Worm (Caenorhabditis elegans) whole organism, L4 larva: ENCODE results near the gene M142.5.
A peak's percentile ranks its signal among the peaks of the same experiment; 100 is the strongest.

Experiments used
- F44E2.7 ChIP-seq: fragments of 200-800 bp; sonication (Bioruptor generic); IDR thresholded peaks from 2 replicates; pipeline ENCODE4 v2.1.2; 2022; ENCODE audit warnings: missing genetic modification characterization, missing compliant biosample characterization
- T20F7.1 ChIP-seq: fragments of 200-800 bp; sonication (Bioruptor generic); optimal IDR thresholded peaks from 2 replicates; lab custom pipeline; 2018; ENCODE audit warnings: mild to moderate bottlenecking, missing genetic modification characterization, missing compliant biosample characterization
- Y5F2A.4 ChIP-seq: fragments of 200-800 bp; sonication (Bioruptor generic); optimal IDR thresholded peaks from 2 replicates; lab custom pipeline; 2018; ENCODE audit warnings: mild to moderate bottlenecking, missing genetic modification characterization, missing compliant biosample characterization
- ZK337.2 ChIP-seq: fragments of 200-800 bp; sonication (Bioruptor generic); IDR thresholded peaks from 2 replicates; pipeline ENCODE4 v1.3.6; 2022; ENCODE audit warnings: missing genetic modification reagents, missing genetic modification characterization, missing compliant biosample characterization
- ZK546.5 ChIP-seq, 2 experiments: sonication (generic microtip); optimal IDR thresholded peaks; 2 replicates each; lab custom pipeline; 2017; ENCODE audit warnings: missing biosample characterization in 2 of 2, missing genetic modification characterization in 2 of 2
- aha-1 ChIP-seq: fragments of 150-350 bp; peaks from one replicate; lab custom pipeline; 2014; ENCODE audit warnings: missing biosample characterization, missing genetic modification characterization
- attf-4 ChIP-seq: sonication (generic microtip); optimal IDR thresholded peaks from 3 replicates; lab custom pipeline; 2017; ENCODE audit warnings: missing biosample characterization, missing genetic modification characterization
- ceh-20 ChIP-seq: fragments of 200-800 bp; sonication (Bioruptor generic); IDR thresholded peaks from 2 replicates; pipeline ENCODE4 v1.3.6; 2022; ENCODE audit warnings: missing genetic modification reagents, missing genetic modification characterization, missing compliant biosample characterization
- ceh-62 ChIP-seq: sonication (generic microtip); optimal IDR thresholded peaks from 2 replicates; lab custom pipeline; 2017; ENCODE audit warnings: missing biosample characterization, missing genetic modification characterization
- ceh-82 ChIP-seq: sonication (generic microtip); optimal IDR thresholded peaks from 2 replicates; lab custom pipeline; 2017; ENCODE audit warnings: missing biosample characterization, missing genetic modification characterization
- cey-2 ChIP-seq: sonication (generic microtip); optimal IDR thresholded peaks from 3 replicates; lab custom pipeline; 2017; ENCODE audit warnings: missing genetic modification characterization, mild to moderate bottlenecking, missing compliant biosample characterization, antibody characterized with exemption, borderline replicate concordance; ENCODE audit not compliant: insufficient read depth
- ctbp-1 ChIP-seq: fragments of 200-800 bp; sonication (Bioruptor generic); IDR thresholded peaks from 2 replicates; pipeline ENCODE4 v1.3.6; 2022; ENCODE audit warnings: missing genetic modification reagents, missing genetic modification characterization, missing compliant biosample characterization
- daf-12 ChIP-seq: fragments of 150-350 bp; optimal IDR thresholded peaks from 2 replicates; lab custom pipeline; 2014; ENCODE audit warnings: missing biosample characterization, missing genetic modification reagents, missing genetic modification characterization
- daf-19 ChIP-seq: fragments of 200-800 bp; sonication (Bioruptor generic); conservative IDR thresholded peaks from 2 replicates; pipeline ENCODE4 v1.3.6; 2022; ENCODE audit warnings: missing genetic modification characterization, missing compliant biosample characterization
- daf-8 ChIP-seq: fragments of 200-800 bp; sonication (Bioruptor generic); IDR thresholded peaks from 2 replicates; pipeline ENCODE4 v1.3.6; 2022; ENCODE audit warnings: missing genetic modification characterization, missing compliant biosample characterization
- dmd-6 ChIP-seq: fragments of 200-800 bp; sonication (Bioruptor generic); IDR thresholded peaks from 2 replicates; pipeline ENCODE4 v1.3.6; 2022; ENCODE audit warnings: missing genetic modification reagents, missing genetic modification characterization, missing compliant biosample characterization
- dmd-8 ChIP-seq: fragments of 200-800 bp; sonication (Bioruptor generic); IDR thresholded peaks from 2 replicates; pipeline ENCODE4 v1.3.6; 2022; ENCODE audit warnings: missing genetic modification characterization, missing compliant biosample characterization
- dmd-9 ChIP-seq: fragments of 200-800 bp; sonication (Bioruptor generic); IDR thresholded peaks from 2 replicates; pipeline ENCODE4 v1.3.6; 2022; ENCODE audit warnings: missing genetic modification reagents, missing genetic modification characterization, missing compliant biosample characterization
- dpl-1 ChIP-seq: fragments of 150-350 bp; optimal IDR thresholded peaks from 2 replicates; lab custom pipeline; 2014; ENCODE audit warnings: missing biosample characterization, missing genetic modification reagents, missing genetic modification characterization
- dve-1 ChIP-seq: sonication (generic microtip); optimal IDR thresholded peaks from 2 replicates; lab custom pipeline; 2017; ENCODE audit warnings: antibody characterized with exemption, mild to moderate bottlenecking, missing genetic modification characterization, missing compliant biosample characterization; ENCODE audit not compliant: insufficient read depth
- fkh-10 ChIP-seq: fragments of 150-350 bp; optimal IDR thresholded peaks from 2 replicates; lab custom pipeline; 2014; ENCODE audit warnings: missing biosample characterization, missing genetic modification reagents, missing genetic modification characterization
- hmg-1.1 ChIP-seq: fragments of 200-800 bp; sonication (Bioruptor generic); IDR thresholded peaks from 2 replicates; pipeline ENCODE4 v1.3.6; 2022; ENCODE audit warnings: missing genetic modification reagents, missing genetic modification characterization, missing compliant biosample characterization
- lin-13 ChIP-seq: fragments of 150-350 bp; optimal IDR thresholded peaks from 2 replicates; lab custom pipeline; 2014; ENCODE audit warnings: missing biosample characterization, missing genetic modification reagents, missing genetic modification characterization
- lir-3 ChIP-seq: sonication (generic microtip); optimal IDR thresholded peaks from 2 replicates; lab custom pipeline; 2016; ENCODE audit warnings: mild to moderate bottlenecking, missing genetic modification characterization, missing compliant biosample characterization
- lsy-2 ChIP-seq, 2 experiments: fragments of 150-350 bp in 1 of 2; sonication (generic microtip) in 1 of 2; optimal IDR thresholded peaks; 2 replicates each; lab custom pipeline; 2014 to 2017; ENCODE audit warnings: missing biosample characterization in 2 of 2, missing genetic modification characterization in 2 of 2
- madf-5 ChIP-seq, 2 experiments: fragments of 200-800 bp; sonication (Bioruptor generic); IDR thresholded peaks; 2 replicates each; pipeline ENCODE4 v1.3.6; 2022; ENCODE audit warnings: missing compliant biosample characterization in 2 of 2, missing genetic modification characterization in 2 of 2
- madf-9 ChIP-seq: fragments of 200-800 bp; sonication (Bioruptor generic); conservative IDR thresholded peaks from 2 replicates; pipeline ENCODE4 v1.3.6; 2022; ENCODE audit warnings: missing genetic modification reagents, missing genetic modification characterization, missing compliant biosample characterization
- mdt-29 ChIP-seq: fragments of 200-800 bp; sonication (Bioruptor generic); IDR thresholded peaks from 2 replicates; pipeline ENCODE4 v1.3.6; 2022; ENCODE audit warnings: missing genetic modification reagents, missing genetic modification characterization, missing compliant biosample characterization
- mep-1 ChIP-seq: fragments of 150-350 bp; sonication (generic microtip); optimal IDR thresholded peaks from 3 replicates; lab custom pipeline; 2014; ENCODE audit warnings: missing biosample characterization, missing genetic modification characterization
- nhr-25 ChIP-seq: sonication (generic microtip); optimal IDR thresholded peaks from 2 replicates; lab custom pipeline; 2017; ENCODE audit warnings: missing genetic modification characterization, mild to moderate bottlenecking, missing compliant biosample characterization, antibody characterized with exemption, moderate library complexity, borderline replicate concordance; ENCODE audit not compliant: insufficient read depth
- nhr-76 ChIP-seq: fragments of 150-350 bp; optimal IDR thresholded peaks from 2 replicates; lab custom pipeline; 2014; ENCODE audit warnings: missing biosample characterization, missing genetic modification characterization
- saeg-2 ChIP-seq: fragments of 200-800 bp; sonication (Bioruptor generic); IDR thresholded peaks from 2 replicates; pipeline ENCODE4 v1.3.6; 2022; ENCODE audit warnings: missing genetic modification reagents, missing genetic modification characterization, missing compliant biosample characterization
- sdz-12 ChIP-seq: fragments of 200-800 bp; sonication (Bioruptor generic); optimal IDR thresholded peaks from 2 replicates; lab custom pipeline; 2018; ENCODE audit warnings: mild to moderate bottlenecking, missing genetic modification characterization, missing compliant biosample characterization
- set-16 ChIP-seq: fragments of 200-800 bp; sonication (Bioruptor generic); IDR thresholded peaks from 2 replicates; pipeline ENCODE4 v1.3.6; 2022; ENCODE audit warnings: missing genetic modification reagents, missing genetic modification characterization, missing compliant biosample characterization
- spr-3 ChIP-seq: fragments of 200-800 bp; sonication (Bioruptor generic); optimal IDR thresholded peaks from 2 replicates; lab custom pipeline; 2018; ENCODE audit warnings: mild to moderate bottlenecking, missing genetic modification characterization, missing compliant biosample characterization
- unc-39 ChIP-seq: sonication (generic microtip); optimal IDR thresholded peaks from 2 replicates; lab custom pipeline; 2017; ENCODE audit warnings: missing biosample characterization, missing genetic modification characterization
- unc-62 ChIP-seq, 3 experiments: fragments of 150-350 bp in 1 of 3; sonication (generic microtip); optimal IDR thresholded peaks in 2 of 3; peaks in 1 of 3; 1 replicate in 1 of 3; 2 replicates in 2 of 3; lab custom pipeline; 2014 to 2017; ENCODE audit warnings: missing biosample characterization in 3 of 3, missing genetic modification characterization in 3 of 3, missing genetic modification reagents in 3 of 3, missing genotype in 1 of 3
- zfp-3 ChIP-seq: fragments of 200-800 bp; sonication (Bioruptor generic); conservative IDR thresholded peaks from 2 replicates; pipeline ENCODE4 v1.3.6; 2022; ENCODE audit warnings: missing genetic modification reagents, missing genetic modification characterization, missing compliant biosample characterization

M142.5 gene

ce11 chrIII:10908543-10908942 lies 22.5 kb upstream of the M142.5 start:
- peak; percentile 55 for TF ChIP-seq mep-1 (tag; lab: Kevin White, UChicago)
- TF ChIP-seq dve-1 (tag; lab: Kevin White, UChicago) = no peak
- no peak for TF ChIP-seq ceh-62 (tag; lab: Kevin White, UChicago)
- TF ChIP-seq mdt-29 (GFP tag; lab: Robert Waterston, UW) = no peak
- TF ChIP-seq dpl-1 = no peak
- TF ChIP-seq, all 104 proteins: peak for 1

DNA sequence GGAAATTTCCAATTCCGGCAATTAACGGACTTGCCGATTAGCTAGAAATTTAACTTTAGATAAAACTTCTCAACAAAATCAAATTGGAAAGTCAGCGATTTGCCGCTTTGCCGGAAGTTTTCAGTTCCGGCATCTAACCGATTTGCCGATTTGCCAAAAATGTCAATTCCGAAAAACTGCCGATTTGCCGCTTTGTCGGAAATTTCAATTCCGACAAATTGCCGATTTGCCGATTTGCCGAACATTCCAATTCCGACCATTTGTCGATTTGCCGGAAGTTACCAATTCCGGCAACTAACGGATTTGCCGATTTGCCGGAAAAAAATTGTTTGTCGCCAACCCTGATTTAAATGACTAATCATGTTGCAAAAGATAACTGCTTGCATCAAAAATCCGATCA lies 21.8 kb upstream of the M142.5 start:
- no peak for TF ChIP-seq lin-13 (GFP tag; lab: Kevin White, UChicago)
- TF ChIP-seq aha-1 = peak; percentile 78

- TF ChIP-seq aha-1 (peak; percentile 21), nhr-25 (tag; lab: Kevin White, UChicago) (no peak)
Measured at ce11 chrIII:10911160-10911559, 19.8 kb upstream of the M142.5 start, which contains the start of gene cut-6. TSS of gene cut-6 (plus strand) at chrIII:10911460.

- no peak for TF ChIP-seq F44E2.7 (GFP tag; lab: Robert Waterston, UW)
- peak; percentile 93 for TF ChIP-seq aha-1
- no peak for TF ChIP-seq sdz-12
- no peak for TF ChIP-seq dmd-8 (GFP tag; lab: Robert Waterston, UW)
- no peak for TF ChIP-seq ceh-62 (tag; lab: Kevin White, UChicago)
Measured at ce11 chrIII:10914971-10915370, 16.0 kb upstream of the M142.5 start.

ce11 chrIII:10920044-10920443 lies 11.0 kb upstream of the M142.5 start, which contains the start of gene vab-7:
TSS of gene vab-7 (plus strand) at chrIII:10920344.
- TF ChIP-seq dmd-6 (GFP tag; lab: Robert Waterston, UW) (no peak), cey-2 (tag; lab: Kevin White, UChicago) (no peak), lin-13 (GFP tag; lab: Kevin White, UChicago) (no peak), madf-5 (GFP tag; IDR thresholded peaks at IDR 0.05; lab: Robert Waterston, UW) (no peak), dmd-9 (GFP tag; lab: Robert Waterston, UW) (no peak), daf-19 (no peak), fkh-10 (GFP tag; lab: Kevin White, UChicago) (no peak), dmd-8 (GFP tag; lab: Robert Waterston, UW) (no peak), daf-8 (no peak), unc-39 (tag; lab: Kevin White, UChicago) (no peak)

DNA sequence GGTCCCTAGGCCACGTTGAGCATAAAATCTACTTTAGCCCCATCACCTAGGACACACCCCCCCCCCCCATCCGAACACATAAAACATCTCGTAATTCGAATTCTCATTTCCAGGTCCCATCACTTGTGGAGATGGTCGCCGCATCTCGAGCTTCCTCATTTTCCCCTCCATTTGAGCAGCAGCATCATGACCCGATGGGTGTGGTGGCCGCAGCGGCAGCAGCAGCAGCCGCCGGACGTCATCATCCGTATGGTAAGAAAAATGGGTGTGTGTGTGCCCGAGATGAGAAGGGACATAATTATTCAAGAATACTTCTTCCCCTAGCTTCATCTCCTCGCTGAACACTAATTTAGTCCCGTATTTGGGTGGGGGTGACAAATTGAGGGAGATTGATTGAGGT lies 9.5 kb upstream of the M142.5 start:
- TF ChIP-seq lsy-2 (tag; optimal IDR thresholded peaks at IDR 0.05; lab: Kevin White, UChicago) (no peak), ceh-20 (GFP tag; lab: Robert Waterston, UW) (no peak), set-16 (GFP tag; lab: Robert Waterston, UW) (peak; percentile 68), lir-3 (tag; lab: Kevin White, UChicago) (no peak), T20F7.1 (no peak), ctbp-1 (no peak)

DNA sequence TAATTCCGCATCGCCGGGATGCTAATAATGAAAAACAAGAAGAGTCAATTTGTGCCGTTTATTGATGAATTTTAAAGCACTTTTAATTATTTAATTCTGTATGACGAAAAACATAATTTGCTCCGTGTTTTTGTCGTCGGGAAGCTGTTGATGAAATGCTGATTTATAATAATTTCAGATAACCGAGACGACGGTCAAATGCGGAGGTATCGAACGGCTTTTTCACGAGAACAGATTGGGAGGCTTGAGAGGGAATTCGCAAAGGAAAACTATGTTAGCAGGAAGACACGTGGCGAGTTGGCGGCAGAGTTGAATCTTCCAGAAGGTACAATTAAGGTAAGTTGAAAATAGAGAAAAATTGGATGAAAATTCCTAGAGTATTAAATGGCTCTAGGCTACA lies 7.5 kb upstream of the M142.5 start:
- TF ChIP-seq ZK546.5 (tag; optimal IDR thresholded peaks at IDR 0.05; lab: Kevin White, UChicago) = no peak
- TF ChIP-seq ceh-82 = no peak
- TF ChIP-seq attf-4 (tag; lab: Kevin White, UChicago) = no peak
- TF ChIP-seq hmg-1.1 = no peak
- TF ChIP-seq unc-62 (GFP tag; optimal IDR thresholded peaks at IDR 0.05 in 1 of 2; lab: Kevin White, UChicago) = peak in 1 of 2 experiments; percentile 96
- no peak for TF ChIP-seq unc-62 (tag; optimal IDR thresholded peaks at IDR 0.05; lab: Kevin White, UChicago)
- no peak for TF ChIP-seq nhr-76 (tag; lab: Kevin White, UChicago)
- TF ChIP-seq daf-12 = no peak
- TF ChIP-seq saeg-2 = no peak
- no peak for TF ChIP-seq Y5F2A.4 (GFP tag; lab: Kevin White, UChicago)
- TF ChIP-seq zfp-3 (GFP tag; lab: Robert Waterston, UW) = no peak
- no peak for TF ChIP-seq ctbp-1
- no peak for TF ChIP-seq madf-9 (GFP tag; lab: Robert Waterston, UW)
- TF ChIP-seq aha-1 = peak; percentile 1
- TF ChIP-seq spr-3 (GFP tag; lab: Kevin White, UChicago) = no peak
- TF ChIP-seq ZK337.2 (GFP tag; lab: Robert Waterston, UW) = no peak
